Fruit fly (Drosophila melanogaster) whole organism, pupa: ENCODE results near the gene RpL23A.

Experiments used
- CG10348 ChIP-seq: fragments of 200-800 bp; sonication (Bioruptor generic); IDR thresholded peaks from 2 replicates; pipeline ENCODE4 v1.3.6; 2022; ENCODE audit warnings: missing biosample characterization, missing genetic modification characterization
- CG13204 ChIP-seq: fragments of 200-800 bp; sonication (Bioruptor generic); optimal IDR thresholded peaks from 2 replicates; lab custom pipeline; 2018; ENCODE audit warnings: missing biosample characterization, mild to moderate bottlenecking, missing genetic modification characterization, moderate library complexity
- CG14655 ChIP-seq: fragments of 200-800 bp; sonication (Bioruptor generic); optimal IDR thresholded peaks from 3 replicates; lab custom pipeline; 2017; ENCODE audit warnings: mild to moderate bottlenecking, missing biosample characterization, missing genetic modification reagents, missing genetic modification characterization
- CG15710 ChIP-seq: fragments of 200-800 bp; sonication (Bioruptor generic); optimal IDR thresholded peaks from 2 replicates; lab custom pipeline; 2018; ENCODE audit warnings: missing biosample characterization, mild to moderate bottlenecking, missing genetic modification characterization, moderate library complexity
- CG17806 ChIP-seq: fragments of 200-800 bp; sonication (Bioruptor generic); optimal IDR thresholded peaks from 2 replicates; lab custom pipeline; 2018; ENCODE audit warnings: missing biosample characterization, mild to moderate bottlenecking, missing genetic modification characterization, moderate library complexity
- CG34367 ChIP-seq: fragments of 200-800 bp; sonication (Bioruptor generic); optimal IDR thresholded peaks from 2 replicates; lab custom pipeline; 2018; ENCODE audit warnings: missing biosample characterization, mild to moderate bottlenecking, missing genetic modification characterization
- CG9948 ChIP-seq: fragments of 200-800 bp; sonication (Bioruptor generic); optimal IDR thresholded peaks from 2 replicates; lab custom pipeline; 2018; ENCODE audit warnings: missing biosample characterization, mild to moderate bottlenecking, missing genetic modification characterization, moderate library complexity
- EcR ChIP-seq: fragments of 200-800 bp; sonication (Bioruptor generic); optimal IDR thresholded peaks from 3 replicates; lab custom pipeline; 2019; ENCODE audit warnings: missing biosample characterization, missing genetic modification characterization, mild to moderate bottlenecking, moderate library complexity, missing genetic modification reagents
- Pif1A ChIP-seq: fragments of 200-800 bp; sonication (Bioruptor generic); optimal IDR thresholded peaks from 3 replicates; lab custom pipeline; 2016; ENCODE audit warnings: missing biosample characterization, missing genetic modification characterization
- fd96Ca ChIP-seq: fragments of 200-800 bp; sonication (Bioruptor generic); IDR thresholded peaks from 3 replicates; pipeline ENCODE4 v1.3.6; 2022; ENCODE audit warnings: missing biosample characterization, missing genetic modification characterization

DNA sequence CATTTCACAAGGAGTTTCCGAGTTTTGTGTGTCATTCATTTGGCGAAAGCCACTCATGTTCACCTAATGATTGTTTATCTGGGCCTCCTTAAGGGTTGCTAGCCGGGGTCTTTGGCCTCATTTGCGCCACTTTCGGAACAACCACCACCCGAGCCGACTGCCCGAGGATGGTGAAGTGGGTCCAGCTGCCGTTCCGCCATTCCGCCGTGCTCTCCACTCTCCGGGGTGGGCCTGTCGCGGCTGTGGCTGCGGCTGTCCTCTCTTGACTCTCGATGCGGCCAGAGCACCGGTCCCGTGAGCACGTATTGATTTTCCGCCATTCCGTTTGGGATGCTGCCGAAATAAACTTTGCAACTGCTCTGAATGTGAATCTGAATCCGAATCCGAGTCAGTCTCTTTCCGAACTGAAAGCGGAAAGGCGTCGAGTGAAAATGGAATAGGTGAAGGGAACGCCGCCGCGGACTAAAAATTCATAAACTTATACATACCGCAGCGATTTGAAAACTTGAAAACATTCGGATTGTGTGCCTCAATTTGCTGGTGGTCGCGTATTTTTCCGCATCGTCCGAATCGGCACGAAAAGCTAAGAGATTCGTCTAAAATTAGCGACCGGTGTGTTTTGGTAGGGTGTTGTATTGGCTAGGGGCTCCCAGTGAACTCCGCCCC lies 19.6 kb downstream of the RpL23A start, which contains the start of gene CG13920:
- TF ChIP-seq EcR (GFP tag; lab: Kevin White, UChicago) (peak; percentile 86), CG13204 (GFP tag; lab: Kevin White, UChicago) (no peak), CG14655 (no peak), CG10348 (GFP tag; lab: Robert Waterston, UW) (no peak), CG17806 (tag; lab: Kevin White, UChicago) (no peak), fd96Ca (GFP tag; lab: Robert Waterston, UW) (no peak), CG34367 (tag; lab: Kevin White, UChicago) (no peak), Pif1A (GFP tag; lab: Kevin White, UChicago) (no peak), CG15710 (tag; lab: Kevin White, UChicago) (no peak), CG9948 (tag; lab: Kevin White, UChicago) (no peak)
